Worm (Caenorhabditis elegans): ENCODE data around the gene T12A7.10.

DNA sequence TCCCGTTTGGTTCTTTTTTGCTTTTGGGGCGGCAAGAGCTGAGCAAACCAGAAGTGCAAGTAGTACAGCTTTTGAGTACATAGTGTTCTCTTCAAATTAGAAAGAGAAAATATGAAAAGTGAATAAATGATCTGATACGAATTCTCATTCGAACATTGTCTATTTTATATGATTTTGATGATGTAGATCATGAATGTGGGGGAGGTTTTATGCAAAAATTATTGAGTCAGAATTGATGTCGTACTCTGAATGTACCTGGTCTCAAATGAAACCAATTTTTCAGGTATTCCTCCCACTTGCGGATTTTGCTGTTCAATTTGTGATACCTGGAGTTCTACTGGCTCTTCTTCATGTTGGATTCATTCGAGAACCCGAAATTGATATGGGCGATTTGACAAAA is 14.7 kb downstream of the T12A7.10 start, which contains the start of gene K01A6.4:
- no peak for TF ChIP-seq mep-1 (tag; optimal IDR thresholded peaks at IDR 0.05)
- no peak for TF ChIP-seq nhr-11 (tag; optimal IDR thresholded peaks at IDR 0.05)
- no peak for TF ChIP-seq lin-39 (tag; optimal IDR thresholded peaks at IDR 0.05)
- no peak for TF ChIP-seq sox-4 (tag; optimal IDR thresholded peaks at IDR 0.05)
- TF ChIP-seq nhr-90 (tag; optimal IDR thresholded peaks at IDR 0.05; ENCODE audit: poor library complexity), result no peak
- TF ChIP-seq egl-27 (tag; optimal IDR thresholded peaks at IDR 0.05), result no peak
- no peak for TF ChIP-seq unc-130 (tag; optimal IDR thresholded peaks at IDR 0.05)
- no peak for TF ChIP-seq lsy-2 (tag; optimal IDR thresholded peaks at IDR 0.05)
- no peak for TF ChIP-seq ama-1 (optimal IDR thresholded peaks at IDR 0.05)
- no peak for TF ChIP-seq ceh-82 (tag; optimal IDR thresholded peaks at IDR 0.05)
- no peak for TF ChIP-seq rnt-1 (tag; optimal IDR thresholded peaks at IDR 0.05)
- TF ChIP-seq unc-62 (GFP tag; optimal IDR thresholded peaks at IDR 0.05), result no peak

Data from whole organism, L1 larva.